In genomic region chr3R:21107907-21108591, dm6 we compare ENCODE assay signal across 1 fruit fly cellular context.
TF ChIP-seq lines count a peak whose summit lies in the region.

TSS of gene Sec15 (minus strand) at chr3R:21107972.
TSS of gene rtet (plus strand) at chr3R:21108446.

TF ChIP-seq in whole organism, embryonic, 481 proteins besides CTCF, POLR2A, EP300 and RAD21 (continued from another document and continues in another):
- TF ChIP-seq BEAF-32 (GFP tag; optimal IDR thresholded peaks at IDR 0.05; lab: Kevin White, UChicago) (peak; percentile 69), scrt (GFP tag; optimal IDR thresholded peaks at IDR 0.05; lab: Kevin White, UChicago) (peak; percentile 97), Ptx1 (GFP tag; IDR thresholded peaks at IDR 0.05; lab: Robert Waterston, UW) (peak; percentile 48; the same call in 1 of the 2 replicates), pzg (GFP tag; optimal IDR thresholded peaks at IDR 0.05; lab: Kevin White, UChicago) (peak; percentile 38), HmgZ (tag; optimal IDR thresholded peaks at IDR 0.05; lab: Kevin White, UChicago) (peak; percentile 64), CG17912 (GFP tag; optimal IDR thresholded peaks at IDR 0.05; lab: Kevin White, UChicago) (no peak), CG16779 (GFP tag; IDR thresholded peaks at IDR 0.05; lab: Robert Waterston, UW) (0 out of 2 replicates have a peak, but pooled peaks have one; percentile 26), CG30020 (tag; optimal IDR thresholded peaks at IDR 0.05; lab: Kevin White, UChicago) (peak; percentile 15), Six4 (GFP tag; optimal IDR thresholded peaks at IDR 0.05; lab: Kevin White, UChicago) (peak; percentile 12), vnd (GFP tag; IDR thresholded peaks at IDR 0.05; lab: Robert Waterston, UW; ENCODE audit: partially characterized antibody) (peak; percentile 52; the same call in 2 of the 3 replicates), Sin3A (optimal IDR thresholded peaks at IDR 0.05; lab: Kevin White, UChicago) (no peak), CG8765 (GFP tag; IDR thresholded peaks at IDR 0.05; lab: Robert Waterston, UW) (no peak), CG9727 (GFP tag; optimal IDR thresholded peaks at IDR 0.05; lab: Kevin White, UChicago) (peak; percentile 79), Opbp (GFP tag; IDR thresholded peaks at IDR 0.05; lab: Robert Waterston, UW; ENCODE audit: partially characterized antibody) (peak; percentile 42), pfk (GFP tag; optimal IDR thresholded peaks at IDR 0.05; lab: Kevin White, UChicago) (no peak), Pdp1 (GFP tag; optimal IDR thresholded peaks at IDR 0.05; lab: Kevin White, UChicago) (peak in 1 of 2 experiments; percentile 11), wdn (GFP tag; IDR thresholded peaks at IDR 0.05; lab: Robert Waterston, UW) (0 out of 2 replicates have a peak, but pooled peaks have one; percentile 11), Gsc (GFP tag; IDR thresholded peaks at IDR 0.05; lab: Robert Waterston, UW) (no peak), Sox102F (GFP tag; optimal IDR thresholded peaks at IDR 0.05; lab: Kevin White, UChicago) (peak; percentile 78), Rfx (GFP tag; IDR thresholded peaks at IDR 0.05; lab: Robert Waterston, UW) (peak; percentile 72), CG10543 (GFP tag; optimal IDR thresholded peaks at IDR 0.05; lab: Kevin White, UChicago) (peak; percentile 67), CG32532 (GFP tag; IDR thresholded peaks at IDR 0.05; lab: Robert Waterston, UW) (peak; percentile 67; the same call in 1 of the 2 replicates), CG3281 (GFP tag; optimal IDR thresholded peaks at IDR 0.05; lab: Kevin White, UChicago) (peak; percentile 57), en (GFP tag; optimal IDR thresholded peaks at IDR 0.05; lab: Kevin White, UChicago) (no peak), repo (GFP tag; optimal IDR thresholded peaks at IDR 0.05; lab: Kevin White, UChicago) (no peak), emc (GFP tag; optimal IDR thresholded peaks at IDR 0.05; lab: Kevin White, UChicago) (no peak), exex (tag; optimal IDR thresholded peaks at IDR 0.05; lab: Kevin White, UChicago) (peak; percentile 66), H2.0 (GFP tag; IDR thresholded peaks at IDR 0.05; lab: Robert Waterston, UW) (peak; percentile 67), zfh1 (GFP tag; IDR thresholded peaks at IDR 0.05; lab: Robert Waterston, UW) (peak; percentile 48; the same call in 2 of the 3 replicates), zen (tag; optimal IDR thresholded peaks at IDR 0.05; lab: Kevin White, UChicago) (peak; percentile 85), dan (GFP tag; IDR thresholded peaks at IDR 0.05; lab: Robert Waterston, UW) (no peak), CG1602 (GFP tag; optimal IDR thresholded peaks at IDR 0.05; lab: Kevin White, UChicago) (peak; percentile 15), chinmo (GFP tag; IDR thresholded peaks at IDR 0.05; lab: Robert Waterston, UW; ENCODE audit: partially characterized antibody) (0 out of 4 replicates have a peak, but pooled peaks have one; percentile 30), CG2116 (GFP tag; optimal IDR thresholded peaks at IDR 0.05; lab: Kevin White, UChicago) (peak; percentile 70), onecut (GFP tag; IDR thresholded peaks at IDR 0.05; lab: Robert Waterston, UW) (peak; percentile 75), Myb (GFP tag; optimal IDR thresholded peaks at IDR 0.05; lab: Kevin White, UChicago) (peak; percentile 34), CG1024 (GFP tag; IDR thresholded peaks at IDR 0.05; lab: Robert Waterston, UW) (peak; percentile 48; the same call in 1 of the 2 replicates), Dref (GFP tag; IDR thresholded peaks at IDR 0.05; lab: Robert Waterston, UW) (peak; percentile 71), az2 (GFP tag; optimal IDR thresholded peaks at IDR 0.05; lab: Kevin White, UChicago) (peak; percentile 33), lmd (GFP tag; IDR thresholded peaks at IDR 0.05; lab: Robert Waterston, UW) (peak; percentile 67), CHES-1-like (GFP tag; optimal IDR thresholded peaks at IDR 0.05; lab: Kevin White, UChicago) (peak; percentile 56), YL-1 (GFP tag; optimal IDR thresholded peaks at IDR 0.05; lab: Kevin White, UChicago) (peak; percentile 16), jumu (GFP tag; optimal IDR thresholded peaks at IDR 0.05; lab: Kevin White, UChicago) (no peak), Kr (GFP tag; optimal IDR thresholded peaks at IDR 0.05; lab: Kevin White, UChicago) (no peak), CG14965 (GFP tag; optimal IDR thresholded peaks at IDR 0.05; lab: Kevin White, UChicago; ENCODE audit: borderline replicate concordance) (no peak), CG18011 (GFP tag; optimal IDR thresholded peaks at IDR 0.05; lab: Kevin White, UChicago) (peak; percentile 17), D (optimal IDR thresholded peaks at IDR 0.05; lab: Kevin White, UChicago) (no peak), D (GFP tag; optimal IDR thresholded peaks at IDR 0.05; lab: Kevin White, UChicago) (peak; percentile 24), cwo (GFP tag; optimal IDR thresholded peaks at IDR 0.05; lab: Kevin White, UChicago) (peak; percentile 39), CG8290 (GFP tag; optimal IDR thresholded peaks at IDR 0.05; lab: Kevin White, UChicago) (no peak), CG8290 (tag; optimal IDR thresholded peaks at IDR 0.05; lab: Kevin White, UChicago) (no peak), CG1233 (GFP tag; optimal IDR thresholded peaks at IDR 0.05; lab: Kevin White, UChicago) (peak; percentile 44), sc (optimal IDR thresholded peaks at IDR 0.05; lab: Kevin White, UChicago) (no peak), sc (GFP tag; optimal IDR thresholded peaks at IDR 0.05; lab: Kevin White, UChicago) (peak; percentile 5), CG8924 (tag; optimal IDR thresholded peaks at IDR 0.05; lab: Kevin White, UChicago) (peak; percentile 80), Drgx (GFP tag; IDR thresholded peaks at IDR 0.05; lab: Robert Waterston, UW) (0 out of 2 replicates have a peak, but pooled peaks have one; percentile 19), Dek (tag; optimal IDR thresholded peaks at IDR 0.05; lab: Kevin White, UChicago) (peak; percentile 3), CG43689 (GFP tag; IDR thresholded peaks at IDR 0.05; lab: Robert Waterston, UW) (no peak), Dip2 (GFP tag; IDR thresholded peaks at IDR 0.05; lab: Robert Waterston, UW) (no peak), NC2α (GFP tag; optimal IDR thresholded peaks at IDR 0.05; lab: Kevin White, UChicago) (no peak), twi (tag; optimal IDR thresholded peaks at IDR 0.05; lab: Kevin White, UChicago) (peak; percentile 47), CG17361 (GFP tag; IDR thresholded peaks at IDR 0.05; lab: Robert Waterston, UW) (peak; percentile 31; the same call in 1 of the 3 replicates), Fer3 (tag; optimal IDR thresholded peaks at IDR 0.05; lab: Kevin White, UChicago) (peak; percentile 50), CG13287 (GFP tag; IDR thresholded peaks at IDR 0.05; lab: Robert Waterston, UW; ENCODE audit: partially characterized antibody) (peak; percentile 77), ken (GFP tag; IDR thresholded peaks at IDR 0.05; lab: Robert Waterston, UW) (peak; percentile 75), CoRest (tag; optimal IDR thresholded peaks at IDR 0.05; lab: Kevin White, UChicago) (peak; percentile 71), fru (optimal IDR thresholded peaks at IDR 0.05; lab: Kevin White, UChicago) (no peak), CG4617 (GFP tag; optimal IDR thresholded peaks at IDR 0.05; lab: Kevin White, UChicago; ENCODE audit: borderline replicate concordance) (peak; percentile 17), grau (tag; optimal IDR thresholded peaks at IDR 0.05; lab: Kevin White, UChicago) (peak; percentile 71), ase (GFP tag; IDR thresholded peaks at IDR 0.05; lab: Robert Waterston, UW) (peak; percentile 39; the same call in 1 of the 3 replicates), bowl (GFP tag; IDR thresholded peaks at IDR 0.05; lab: Robert Waterston, UW) (no peak), phol (tag; optimal IDR thresholded peaks at IDR 0.05; lab: Kevin White, UChicago) (peak; percentile 91), Doc2 (GFP tag; IDR thresholded peaks at IDR 0.05; lab: Robert Waterston, UW) (no peak), CG7963 (GFP tag; IDR thresholded peaks at IDR 0.05; lab: Robert Waterston, UW; ENCODE audit: partially characterized antibody) (peak; percentile 22; the same call in 1 of the 3 replicates), org-1 (GFP tag; optimal IDR thresholded peaks at IDR 0.05; lab: Kevin White, UChicago) (no peak), CG1792 (GFP tag; optimal IDR thresholded peaks at IDR 0.05; lab: Kevin White, UChicago) (peak; percentile 91), tll (GFP tag; optimal IDR thresholded peaks at IDR 0.05; lab: Kevin White, UChicago) (no peak), tx (GFP tag; optimal IDR thresholded peaks at IDR 0.05; lab: Kevin White, UChicago) (peak; percentile 19), CG9817 (tag; optimal IDR thresholded peaks at IDR 0.05; lab: Kevin White, UChicago) (peak; percentile 52), CG16863 (GFP tag; optimal IDR thresholded peaks at IDR 0.05; lab: Kevin White, UChicago) (peak; percentile 65), Rx (GFP tag; IDR thresholded peaks at IDR 0.05; lab: Robert Waterston, UW) (peak; percentile 6; the same call in 1 of the 2 replicates), Atf3 (GFP tag; optimal IDR thresholded peaks at IDR 0.05; lab: Kevin White, UChicago) (no peak), aop (GFP tag; IDR thresholded peaks at IDR 0.05; lab: Robert Waterston, UW) (no peak), yki (optimal IDR thresholded peaks at IDR 0.05; lab: Kevin White, UChicago) (no peak), hbn (GFP tag; IDR thresholded peaks at IDR 0.05; lab: Robert Waterston, UW; ENCODE audit: partially characterized antibody) (0 out of 2 replicates have a peak, but pooled peaks have one; percentile 26), CG8388 (GFP tag; optimal IDR thresholded peaks at IDR 0.05; lab: Kevin White, UChicago) (no peak), slou (GFP tag; optimal IDR thresholded peaks at IDR 0.05; lab: Kevin White, UChicago) (no peak), pb (GFP tag; optimal IDR thresholded peaks at IDR 0.05; lab: Kevin White, UChicago) (no peak), H15 (GFP tag; IDR thresholded peaks at IDR 0.05; lab: Robert Waterston, UW) (peak; percentile 47; the same call in 1 of the 3 replicates), nerfin-1 (tag; optimal IDR thresholded peaks at IDR 0.05; lab: Kevin White, UChicago) (peak; percentile 73), gsb (GFP tag; IDR thresholded peaks at IDR 0.05; lab: Robert Waterston, UW) (peak; percentile 45; the same call in 1 of the 2 replicates), CG1832 (GFP tag; optimal IDR thresholded peaks at IDR 0.05; lab: Kevin White, UChicago) (no peak), dysf (GFP tag; IDR thresholded peaks at IDR 0.05; lab: Robert Waterston, UW) (peak; percentile 66), CG12299 (tag; optimal IDR thresholded peaks at IDR 0.05; lab: Kevin White, UChicago) (no peak), Sox100B (GFP tag; optimal IDR thresholded peaks at IDR 0.05; lab: Kevin White, UChicago) (no peak), CG33213 (GFP tag; optimal IDR thresholded peaks at IDR 0.05; lab: Kevin White, UChicago) (no peak), CG5245 (GFP tag; optimal IDR thresholded peaks at IDR 0.05; lab: Kevin White, UChicago) (peak; percentile 16), dpn (GFP tag; optimal IDR thresholded peaks at IDR 0.05; lab: Kevin White, UChicago) (peak in 1 of 2 experiments; percentile 72), CG10654 (GFP tag; optimal IDR thresholded peaks at IDR 0.05; lab: Kevin White, UChicago) (peak; percentile 40), crc (GFP tag; optimal IDR thresholded peaks at IDR 0.05; lab: Kevin White, UChicago) (no peak), HHEX (GFP tag; optimal IDR thresholded peaks at IDR 0.05; lab: Kevin White, UChicago) (peak; percentile 37), Hr51 (GFP tag; optimal IDR thresholded peaks at IDR 0.05; lab: Kevin White, UChicago) (peak; percentile 50 to 74), Trl (optimal IDR thresholded peaks at IDR 0.05; lab: Kevin White, UChicago) (no peak), Trl (GFP tag; optimal IDR thresholded peaks at IDR 0.05; lab: Kevin White, UChicago) (no peak), wek (GFP tag; optimal IDR thresholded peaks at IDR 0.05; lab: Kevin White, UChicago) (peak; percentile 4), Jarid2 (GFP tag; optimal IDR thresholded peaks at IDR 0.05; lab: Kevin White, UChicago) (no peak), eyg (GFP tag; optimal IDR thresholded peaks at IDR 0.05; lab: Kevin White, UChicago) (no peak), CG4424 (GFP tag; optimal IDR thresholded peaks at IDR 0.05; lab: Kevin White, UChicago) (peak; percentile 54), Blimp-1 (GFP tag; optimal IDR thresholded peaks at IDR 0.05; lab: Kevin White, UChicago) (peak; percentile 89), Spps (tag; optimal IDR thresholded peaks at IDR 0.05; lab: Kevin White, UChicago) (no peak), CG2202 (tag; optimal IDR thresholded peaks at IDR 0.05; lab: Kevin White, UChicago) (no peak), CG31224 (GFP tag; IDR thresholded peaks at IDR 0.05; lab: Robert Waterston, UW) (no peak), hkb (optimal IDR thresholded peaks at IDR 0.05; lab: Kevin White, UChicago) (no peak), hkb (GFP tag; IDR thresholded peaks at IDR 0.05; lab: Robert Waterston, UW) (0 out of 2 replicates have a peak, but pooled peaks have one; percentile 35), crol (GFP tag; IDR thresholded peaks at IDR 0.05; lab: Robert Waterston, UW) (no peak), ranshi (GFP tag; IDR thresholded peaks at IDR 0.05; lab: Robert Waterston, UW) (0 out of 2 replicates have a peak, but pooled peaks have one; percentile 24), hb (GFP tag; IDR thresholded peaks at IDR 0.05; lab: Robert Waterston, UW; ENCODE audit: partially characterized antibody) (peak; percentile 9; the same call in 2 of the 3 replicates), HLHmδ (GFP tag; optimal IDR thresholded peaks at IDR 0.05; lab: Kevin White, UChicago) (no peak), CG17802 (tag; optimal IDR thresholded peaks at IDR 0.05; lab: Kevin White, UChicago) (peak; percentile 49), Nf-YC (tag; optimal IDR thresholded peaks at IDR 0.05; lab: Kevin White, UChicago) (peak; percentile 58), nom (GFP tag; optimal IDR thresholded peaks at IDR 0.05; lab: Kevin White, UChicago) (peak; percentile 37), da (GFP tag; optimal IDR thresholded peaks at IDR 0.05; lab: Kevin White, UChicago) (no peak), Bgb (GFP tag; IDR thresholded peaks at IDR 0.05; lab: Robert Waterston, UW; ENCODE audit: partially characterized antibody) (peak; percentile 34), Awh (GFP tag; IDR thresholded peaks at IDR 0.05; lab: Robert Waterston, UW) (no peak), Sry-δ (GFP tag; optimal IDR thresholded peaks at IDR 0.05; lab: Kevin White, UChicago) (peak; percentile 22), Xrp1 (GFP tag; IDR thresholded peaks at IDR 0.05; lab: Robert Waterston, UW) (peak; percentile 80), lola (GFP tag; optimal IDR thresholded peaks at IDR 0.05; lab: Kevin White, UChicago) (peak in 1 of 3 experiments; percentile 78), Hmr (GFP tag; optimal IDR thresholded peaks at IDR 0.05; lab: Kevin White, UChicago) (peak; percentile 46), Hmx (GFP tag; optimal IDR thresholded peaks at IDR 0.05; lab: Kevin White, UChicago) (no peak)
